Worm (Caenorhabditis elegans): ENCODE measurements around the gene F16B12.6.

DNA sequence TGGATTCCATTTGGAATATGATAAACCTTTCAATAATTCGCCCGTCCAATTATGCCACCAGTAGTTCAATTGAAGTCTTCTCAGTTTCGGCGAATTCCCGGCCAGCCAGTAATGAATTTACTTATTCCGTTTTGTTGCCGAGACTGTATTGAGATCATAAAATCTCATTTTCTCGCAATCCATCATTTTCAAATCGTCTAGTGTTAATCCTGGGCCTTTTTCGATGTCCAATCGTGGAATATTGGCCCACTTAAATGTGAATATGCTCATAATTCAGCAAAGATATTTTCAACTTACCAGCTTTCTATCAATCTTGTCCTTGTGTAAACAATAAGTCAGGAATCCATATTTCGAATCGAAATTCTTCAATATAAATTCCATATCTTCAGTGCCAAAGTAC lies 50.5 kb downstream of the F16B12.6 start:
- TF ChIP-seq W03F9.2 (tag; optimal IDR thresholded peaks at IDR 0.05), result no peak
- TF ChIP-seq dao-5 (tag; optimal IDR thresholded peaks at IDR 0.05), result no peak
